Fruit fly (Drosophila melanogaster) whole organism, embryonic: Measurements from ENCODE around the gene REG.
A peak's percentile ranks its signal among the peaks of the same experiment; 100 is the strongest.

ENCODE experiments used
- ATbp ChIP-seq: fragments of 200-800 bp; sonication (Bioruptor generic); optimal IDR thresholded peaks from 2 replicates; lab custom pipeline; 2017; ENCODE audit warnings: missing biosample characterization, mild to moderate bottlenecking, missing genetic modification characterization, missing genetic modification reagents
- Abd-B ChIP-seq: fragments of 200-800 bp; sonication (Bioruptor generic); optimal IDR thresholded peaks from 2 replicates; lab custom pipeline; 2018; ENCODE audit warnings: missing biosample characterization, mild to moderate bottlenecking, missing genetic modification characterization, moderate library complexity
- Blimp-1 ChIP-seq: fragments of 200-800 bp; sonication (Bioruptor generic); optimal IDR thresholded peaks from 3 replicates; lab custom pipeline; 2018; ENCODE audit warnings: missing biosample characterization, missing genetic modification characterization, mild to moderate bottlenecking, moderate library complexity, missing genetic modification reagents
- CG10979 ChIP-seq: fragments of 200-800 bp; sonication (Bioruptor generic); optimal IDR thresholded peaks from 2 replicates; lab custom pipeline; 2018; ENCODE audit warnings: missing biosample characterization, mild to moderate bottlenecking, missing genetic modification characterization, moderate library complexity
- CG11504 ChIP-seq: fragments of 200-800 bp; sonication (Bioruptor generic); optimal IDR thresholded peaks from 3 replicates; lab custom pipeline; 2019; ENCODE audit warnings: missing biosample characterization, mild to moderate bottlenecking, missing genetic modification characterization, moderate library complexity
- CG11695 ChIP-seq: fragments of 200-800 bp; sonication (Bioruptor generic); IDR thresholded peaks from 3 replicates; pipeline ENCODE4 v1.3.6; 2022; ENCODE audit warnings: missing biosample characterization, missing genetic modification characterization
- CG12659 ChIP-seq: fragments of 200-800 bp; sonication (Bioruptor generic); optimal IDR thresholded peaks from 3 replicates; lab custom pipeline; 2017; ENCODE audit warnings: mild to moderate bottlenecking, missing biosample characterization, missing genetic modification reagents, missing genetic modification characterization
- CG13424 ChIP-seq: fragments of 200-800 bp; sonication (Bioruptor generic); optimal IDR thresholded peaks from 2 replicates; lab custom pipeline; 2019; ENCODE audit warnings: missing biosample characterization, mild to moderate bottlenecking, missing genetic modification characterization, moderate library complexity
- CG13775 ChIP-seq: fragments of 200-800 bp; sonication (Bioruptor generic); optimal IDR thresholded peaks from 3 replicates; lab custom pipeline; 2017; ENCODE audit warnings: missing biosample characterization, mild to moderate bottlenecking, missing genetic modification characterization
- CG13894 ChIP-seq: fragments of 200-800 bp; sonication (Bioruptor generic); optimal IDR thresholded peaks from 3 replicates; lab custom pipeline; 2018; ENCODE audit warnings: missing biosample characterization, mild to moderate bottlenecking, missing genetic modification characterization, moderate library complexity
- CG15269 ChIP-seq: fragments of 200-800 bp; sonication (Bioruptor generic); optimal IDR thresholded peaks from 2 replicates; lab custom pipeline; 2018; ENCODE audit warnings: missing biosample characterization, mild to moderate bottlenecking, missing genetic modification characterization, moderate library complexity
- CG17359 ChIP-seq: fragments of 200-800 bp; sonication (Bioruptor generic); optimal IDR thresholded peaks from 3 replicates; lab custom pipeline; 2018; ENCODE audit warnings: missing biosample characterization, mild to moderate bottlenecking, missing genetic modification characterization, moderate library complexity
- CG1792 ChIP-seq: fragments of 200-800 bp; sonication (Bioruptor generic); optimal IDR thresholded peaks from 2 replicates; lab custom pipeline; 2016; ENCODE audit warnings: missing biosample characterization, missing genetic modification characterization
- CG18599 ChIP-seq: fragments of 200-800 bp; sonication (Bioruptor generic); optimal IDR thresholded peaks from 3 replicates; lab custom pipeline; 2017; ENCODE audit warnings: missing biosample characterization, missing genetic modification characterization, mild to moderate bottlenecking, moderate library complexity, missing genetic modification reagents
- CG30403 ChIP-seq: fragments of 200-800 bp; sonication (Bioruptor generic); optimal IDR thresholded peaks from 3 replicates; lab custom pipeline; 2016; ENCODE audit warnings: missing biosample characterization, missing genetic modification characterization
- CG31441 ChIP-seq: fragments of 200-800 bp; sonication (Bioruptor generic); IDR thresholded peaks from 2 replicates; pipeline ENCODE4 v1.3.6; 2022; ENCODE audit warnings: missing biosample characterization, missing genetic modification characterization
- CG4730 ChIP-seq: fragments of 200-800 bp; sonication (Bioruptor generic); IDR thresholded peaks from 2 replicates; pipeline ENCODE4 v1.3.6; 2022; ENCODE audit warnings: missing biosample characterization, missing genetic modification characterization
- CG6272 ChIP-seq: fragments of 200-800 bp; sonication (Bioruptor generic); IDR thresholded peaks from 2 replicates; pipeline ENCODE4 v1.3.6; 2022; ENCODE audit warnings: missing biosample characterization, missing genetic modification characterization
- CG7556 ChIP-seq: fragments of 200-800 bp; sonication (Bioruptor generic); optimal IDR thresholded peaks from 2 replicates; lab custom pipeline; 2017; ENCODE audit warnings: missing biosample characterization, mild to moderate bottlenecking, missing genetic modification characterization
- CG7839 ChIP-seq: fragments of 200-800 bp; sonication (Bioruptor generic); optimal IDR thresholded peaks from 3 replicates; lab custom pipeline; 2018; ENCODE audit warnings: missing biosample characterization, mild to moderate bottlenecking, missing genetic modification characterization, moderate library complexity
- D ChIP-seq, 2 experiments: fragments of 200-800 bp in 1 of 2; fragments of >200 bp in 1 of 2; sonication (Bioruptor generic) in 1 of 2; optimal IDR thresholded peaks; 2 replicates in 1 of 2; 3 replicates in 1 of 2; lab custom pipeline; 2017; ENCODE audit warnings: mild to moderate bottlenecking in 1 of 2, missing biosample characterization in 1 of 2, missing genetic modification characterization in 1 of 2, missing genetic modification reagents in 1 of 2
- Deaf1 ChIP-seq: fragments of 200-800 bp; optimal IDR thresholded peaks from 3 replicates; lab custom pipeline; 2019; ENCODE audit warnings: missing biosample characterization, mild to moderate bottlenecking, missing genetic modification characterization, moderate library complexity
- Drgx ChIP-seq: fragments of 200-800 bp; sonication (Bioruptor generic); IDR thresholded peaks from 2 replicates; pipeline ENCODE4 v1.3.6; 2022; ENCODE audit warnings: missing biosample characterization, missing genetic modification characterization
- Eip74EF ChIP-seq, 2 experiments: fragments of 200-800 bp in 1 of 2; fragments of >200 bp in 1 of 2; sonication (Bioruptor generic) in 1 of 2; optimal IDR thresholded peaks; 2 replicates each; lab custom pipeline; 2017 to 2019; ENCODE audit warnings: missing biosample characterization in 2 of 2, missing genetic modification characterization in 2 of 2, mild to moderate bottlenecking in 1 of 2, moderate library complexity in 1 of 2
- Fer1 ChIP-seq: fragments of 200-800 bp; sonication (Bioruptor generic); optimal IDR thresholded peaks from 2 replicates; lab custom pipeline; 2017; ENCODE audit warnings: missing biosample characterization, mild to moderate bottlenecking, missing genetic modification characterization
- Hr51 ChIP-seq, 2 experiments: fragments of 200-800 bp; sonication (Bioruptor generic); optimal IDR thresholded peaks; 2 replicates in 1 of 2; 3 replicates in 1 of 2; lab custom pipeline; 2016 to 2018; ENCODE audit warnings: missing biosample characterization in 2 of 2, missing genetic modification characterization in 2 of 2, mild to moderate bottlenecking in 1 of 2, moderate library complexity in 1 of 2
- Med ChIP-seq: fragments of 200-800 bp; sonication (Bioruptor generic); peaks from one replicate; lab custom pipeline; 2016; ENCODE audit warnings: missing biosample characterization, missing genetic modification characterization, mild to moderate bottlenecking, inconsistent platforms, moderate library complexity
- Meics ChIP-seq: fragments of 200-800 bp; sonication (Bioruptor generic); optimal IDR thresholded peaks from 2 replicates; lab custom pipeline; 2017; ENCODE audit warnings: missing biosample characterization, mild to moderate bottlenecking, missing genetic modification characterization
- NFAT ChIP-seq: fragments of 200-800 bp; sonication (Bioruptor generic); IDR thresholded peaks from 2 replicates; pipeline ENCODE4 v1.3.6; 2022; ENCODE audit warnings: missing biosample characterization, missing genetic modification characterization
- Six4 ChIP-seq: fragments of 200-800 bp; sonication (Bioruptor generic); optimal IDR thresholded peaks from 2 replicates; lab custom pipeline; 2016; ENCODE audit warnings: missing biosample characterization, missing genetic modification characterization
- Taf1 ChIP-seq: fragments of 200-800 bp; sonication (Bioruptor generic); IDR thresholded peaks from 2 replicates; pipeline ENCODE4 v1.3.6; 2022; ENCODE audit warnings: missing biosample characterization, missing genetic modification characterization
- Xbp1 ChIP-seq: fragments of 200-800 bp; sonication (Bioruptor generic); optimal IDR thresholded peaks from 3 replicates; lab custom pipeline; 2016; ENCODE audit warnings: missing biosample characterization, mild to moderate bottlenecking, missing genetic modification characterization
- az2 ChIP-seq: fragments of 200-800 bp; sonication (Bioruptor generic); optimal IDR thresholded peaks from 3 replicates; lab custom pipeline; 2016; ENCODE audit warnings: missing biosample characterization, missing genetic modification characterization
- gem ChIP-seq: fragments of 200-800 bp; sonication (Bioruptor generic); optimal IDR thresholded peaks from 2 replicates; lab custom pipeline; 2019; ENCODE audit warnings: missing biosample characterization, mild to moderate bottlenecking, missing genetic modification characterization, moderate library complexity
- lab ChIP-seq: fragments of 200-800 bp; sonication (Bioruptor generic); optimal IDR thresholded peaks from 3 replicates; lab custom pipeline; 2017; ENCODE audit warnings: missing biosample characterization, missing genetic modification characterization, mild to moderate bottlenecking, moderate library complexity, missing genetic modification reagents
- nerfin-2 ChIP-seq: fragments of 200-800 bp; sonication (Bioruptor generic); IDR thresholded peaks from 2 replicates; pipeline ENCODE4 v1.3.6; 2022; ENCODE audit warnings: missing biosample characterization, missing genetic modification characterization; ENCODE audit not compliant: partially characterized antibody
- oc ChIP-seq: fragments of 200-800 bp; sonication (Bioruptor generic); optimal IDR thresholded peaks from 2 replicates; lab custom pipeline; 2018; ENCODE audit warnings: missing biosample characterization, mild to moderate bottlenecking, missing genetic modification characterization, moderate library complexity
- org-1 ChIP-seq: fragments of 200-800 bp; sonication (Bioruptor generic); optimal IDR thresholded peaks from 2 replicates; lab custom pipeline; 2017; ENCODE audit warnings: missing biosample characterization, missing genetic modification characterization
- phol ChIP-seq: fragments of 200-800 bp; sonication (Bioruptor generic); optimal IDR thresholded peaks from 3 replicates; lab custom pipeline; 2018; ENCODE audit warnings: missing biosample characterization, mild to moderate bottlenecking, missing genetic modification characterization, moderate library complexity
- prd ChIP-seq, 3 experiments: fragments of >200 bp in 2 of 3; fragments of 200-800 bp in 1 of 3; sonication (Bioruptor generic) in 1 of 3; optimal IDR thresholded peaks in 2 of 3; IDR thresholded peaks in 1 of 3; 2 replicates in 2 of 3; 3 replicates in 1 of 3; pipeline versions ENCODE4 v1.3.6 to Lab custom; 2017 to 2022; ENCODE audit warnings: missing biosample characterization in 1 of 3, missing genetic modification characterization in 1 of 3
- psq ChIP-seq: fragments of 200-800 bp; sonication (Bioruptor generic); optimal IDR thresholded peaks from 2 replicates; lab custom pipeline; 2017; ENCODE audit warnings: missing biosample characterization, missing genetic modification characterization
- ro ChIP-seq: fragments of 200-800 bp; sonication (Bioruptor generic); IDR thresholded peaks from 2 replicates; pipeline ENCODE4 v1.3.6; 2022; ENCODE audit warnings: missing biosample characterization, missing genetic modification characterization
- salm ChIP-seq: fragments of 200-800 bp; sonication (Bioruptor generic); optimal IDR thresholded peaks from 2 replicates; lab custom pipeline; 2018; ENCODE audit warnings: missing biosample characterization, mild to moderate bottlenecking, missing genetic modification characterization
- sc ChIP-seq, 3 experiments: fragments of >200 bp in 2 of 3; fragments of 200-800 bp in 1 of 3; sonication (Bioruptor generic) in 1 of 3; optimal IDR thresholded peaks; 2 replicates in 2 of 3; 3 replicates in 1 of 3; lab custom pipeline; 2017; ENCODE audit warnings: mild to moderate bottlenecking in 1 of 3, missing biosample characterization in 1 of 3, missing genetic modification characterization in 1 of 3, missing genetic modification reagents in 1 of 3
- sens ChIP-seq: fragments of 200-800 bp; sonication (Bioruptor generic); peaks from one replicate; lab custom pipeline; 2016; ENCODE audit warnings: missing biosample characterization, missing genetic modification characterization
- tap ChIP-seq: fragments of 200-800 bp; optimal IDR thresholded peaks from 3 replicates; lab custom pipeline; 2019; ENCODE audit warnings: missing biosample characterization, mild to moderate bottlenecking, missing genetic modification characterization, moderate library complexity
- wdn ChIP-seq: fragments of 200-800 bp; sonication (Bioruptor generic); IDR thresholded peaks from 2 replicates; pipeline ENCODE4 v1.3.6; 2022; ENCODE audit warnings: missing biosample characterization, missing genetic modification characterization
- zen ChIP-seq: fragments of 200-800 bp; sonication (Bioruptor generic); optimal IDR thresholded peaks from 3 replicates; lab custom pipeline; 2018; ENCODE audit warnings: missing biosample characterization, mild to moderate bottlenecking, missing genetic modification characterization, moderate library complexity

REG gene

dm6 chrX:13226478-13226877 is 14.4 kb downstream of the REG start:
- peak; percentile 4 for TF ChIP-seq zen
- TF ChIP-seq CG4730 (GFP tag; lab: Robert Waterston, UW) = no peak
- peak; percentile 8 for TF ChIP-seq Abd-B (GFP tag; lab: Kevin White, UChicago)
- peak; percentile 83 for TF ChIP-seq sens (GFP tag; lab: Kevin White, UChicago)
- TF ChIP-seq Eip74EF (GFP tag; optimal IDR thresholded peaks at IDR 0.05; lab: Kevin White, UChicago) = peak in 1 of 2 experiments; percentile 2
- peak; percentile 29 for TF ChIP-seq Fer1 (GFP tag; lab: Kevin White, UChicago)
- TF ChIP-seq Med (GFP tag; lab: Kevin White, UChicago) = peak; percentile 4
- no peak for TF ChIP-seq prd (optimal IDR thresholded peaks at IDR 0.05; lab: Kevin White, UChicago)
- TF ChIP-seq prd (GFP tag; IDR thresholded peaks at IDR 0.05; lab: Robert Waterston, UW) = peak; percentile 35; the same call in 1 of the 3 replicates
- peak; percentile 63 for TF ChIP-seq phol (tag; lab: Kevin White, UChicago)
- TF ChIP-seq D (optimal IDR thresholded peaks at IDR 0.05; lab: Kevin White, UChicago) = no peak
- TF ChIP-seq D (GFP tag; optimal IDR thresholded peaks at IDR 0.05; lab: Kevin White, UChicago) = peak; percentile 23
- peak; percentile 6 for TF ChIP-seq Six4 (GFP tag; lab: Kevin White, UChicago)
- TF ChIP-seq nerfin-2 = no peak
- peak; percentile 11 for TF ChIP-seq az2 (GFP tag; lab: Kevin White, UChicago)
- no peak for TF ChIP-seq CG6272 (GFP tag; lab: Robert Waterston, UW)
- TF ChIP-seq CG30403 (GFP tag; lab: Kevin White, UChicago) = peak; percentile 38
- TF ChIP-seq Drgx (GFP tag; lab: Robert Waterston, UW) = peak; percentile 55; the same call in 1 of the 2 replicates
- TF ChIP-seq CG10979 = peak; percentile 59
- TF ChIP-seq salm (tag; lab: Kevin White, UChicago) = no peak
- no peak for TF ChIP-seq ro (GFP tag; lab: Robert Waterston, UW)
- no peak for TF ChIP-seq wdn (GFP tag; lab: Robert Waterston, UW)
- peak; percentile 41 for TF ChIP-seq CG7839 (tag; lab: Kevin White, UChicago)
- peak; percentile 46 for TF ChIP-seq CG13424 (tag; lab: Kevin White, UChicago)
- no peak for TF ChIP-seq sc (optimal IDR thresholded peaks at IDR 0.05; lab: Kevin White, UChicago)
- TF ChIP-seq sc (GFP tag; optimal IDR thresholded peaks at IDR 0.05; lab: Kevin White, UChicago) = peak; percentile 20
- TF ChIP-seq CG15269 = peak; percentile 23
- TF ChIP-seq CG11504 = peak; percentile 73
- TF ChIP-seq NFAT (GFP tag; lab: Robert Waterston, UW) = no peak
- TF ChIP-seq CG11695 (GFP tag; lab: Robert Waterston, UW) = no peak
- no peak for TF ChIP-seq CG1792 (GFP tag; lab: Kevin White, UChicago)
- TF ChIP-seq ATbp = peak; percentile 16
- TF ChIP-seq CG18599 (GFP tag; lab: Kevin White, UChicago) = peak; percentile 10
- TF ChIP-seq CG7556 = peak; percentile 38
- peak; percentile 22 for TF ChIP-seq Meics
- TF ChIP-seq CG31441 = peak; percentile 67
- TF ChIP-seq oc = peak; percentile 9
- TF ChIP-seq Hr51 (GFP tag; optimal IDR thresholded peaks at IDR 0.05; lab: Kevin White, UChicago) = peak in 1 of 2 experiments; percentile 66
- TF ChIP-seq Blimp-1 (GFP tag; lab: Kevin White, UChicago) = peak; percentile 53
- peak; percentile 5 for TF ChIP-seq Xbp1 (GFP tag; lab: Kevin White, UChicago)
- TF ChIP-seq lab (GFP tag; lab: Kevin White, UChicago) = peak; percentile 18
- peak; percentile 11 for TF ChIP-seq CG12659 (GFP tag; lab: Kevin White, UChicago)
- no peak for TF ChIP-seq psq
- no peak for TF ChIP-seq CG13894 (tag; lab: Kevin White, UChicago)
- TF ChIP-seq tap (tag; lab: Kevin White, UChicago) = peak; percentile 41
- peak; percentile 70 for TF ChIP-seq gem (tag; lab: Kevin White, UChicago)
- TF ChIP-seq org-1 (GFP tag; lab: Kevin White, UChicago) = peak; percentile 7
- TF ChIP-seq Taf1 (GFP tag; lab: Robert Waterston, UW) = no peak
- peak; percentile 64 for TF ChIP-seq CG17359 (tag; lab: Kevin White, UChicago)
- TF ChIP-seq Deaf1 = no peak
- peak; percentile 13 for TF ChIP-seq CG13775 (GFP tag; lab: Kevin White, UChicago)
